Fruit fly (Drosophila melanogaster): Measurements from ENCODE around the gene CG15564.

The CG15564 gene

dm6 chr3R:31251130-31251770, 16.1 kb upstream of the CG15564 start (continued):
- peak; percentile 8 for TF ChIP-seq Camta (GFP tag; optimal IDR thresholded peaks at IDR 0.05)
- TF ChIP-seq CG13424 (tag; optimal IDR thresholded peaks at IDR 0.05) = peak; percentile 10

dm6 chr3R:31250426-31251034, 15.4 kb upstream of the CG15564 start:
- TF ChIP-seq mirr (GFP tag; optimal IDR thresholded peaks at IDR 0.05) = peak; percentile 19
- TF ChIP-seq Bdp1 (GFP tag; optimal IDR thresholded peaks at IDR 0.05) = no peak
- TF ChIP-seq CG2120 (GFP tag; optimal IDR thresholded peaks at IDR 0.05) = peak; percentile 12
- no peak for TF ChIP-seq CG8478 (optimal IDR thresholded peaks at IDR 0.05)
- TF ChIP-seq chinmo (GFP tag; IDR thresholded peaks at IDR 0.05; ENCODE audit: partially characterized antibody) = 0 out of 4 replicates have a peak, but pooled peaks have one; percentile 37
- TF ChIP-seq Dip2 (GFP tag; IDR thresholded peaks at IDR 0.05) = no peak
- TF ChIP-seq HmgZ (tag; optimal IDR thresholded peaks at IDR 0.05) = peak; percentile 3
- peak in 1 of 2 experiments; percentile 64 for TF ChIP-seq crp (GFP tag; optimal IDR thresholded peaks at IDR 0.05)
- TF ChIP-seq amos (GFP tag; IDR thresholded peaks at IDR 0.05; ENCODE audit: partially characterized antibody) = no peak
- TF ChIP-seq CG7372 (GFP tag; IDR thresholded peaks at IDR 0.05) = peak; percentile 74
- TF ChIP-seq exex (tag; optimal IDR thresholded peaks at IDR 0.05) = peak; percentile 38
- TF ChIP-seq Pdp1 (GFP tag; optimal IDR thresholded peaks at IDR 0.05) = peak in 1 of 2 experiments; percentile 68
- no peak for TF ChIP-seq wek (GFP tag; optimal IDR thresholded peaks at IDR 0.05)
- no peak for TF ChIP-seq sens (GFP tag)
- TF ChIP-seq CG32532 (GFP tag; IDR thresholded peaks at IDR 0.05) = no peak; the same call in 1 of the 2 replicates
- TF ChIP-seq mld (GFP tag; IDR thresholded peaks at IDR 0.05; ENCODE audit: partially characterized antibody) = no peak
- TF ChIP-seq gsb (GFP tag; IDR thresholded peaks at IDR 0.05) = 0 out of 2 replicates have a peak, but pooled peaks have one; percentile 8
- TF ChIP-seq corto (GFP tag; optimal IDR thresholded peaks at IDR 0.05) = no peak
- no peak for TF ChIP-seq CG13624 (GFP tag; optimal IDR thresholded peaks at IDR 0.05)
- TF ChIP-seq CG6654 (GFP tag; optimal IDR thresholded peaks at IDR 0.05) = peak; percentile 88
- TF ChIP-seq Bgb (GFP tag; IDR thresholded peaks at IDR 0.05; ENCODE audit: partially characterized antibody) = no peak
- no peak for TF ChIP-seq Hr51 (GFP tag; optimal IDR thresholded peaks at IDR 0.05)
- TF ChIP-seq gro (GFP tag; optimal IDR thresholded peaks at IDR 0.05) = peak; percentile 15
- TF ChIP-seq sug (tag; optimal IDR thresholded peaks at IDR 0.05) = peak; percentile 30

dm6 chr3R:31248245-31248644, 13.1 kb upstream of the CG15564 start:
- TF ChIP-seq Blimp-1 (GFP tag; optimal IDR thresholded peaks at IDR 0.05) = peak; percentile 28
- no peak for TF ChIP-seq CG31224 (GFP tag; IDR thresholded peaks at IDR 0.05)
- peak; percentile 9; the same call in 1 of the 2 replicates for TF ChIP-seq ato (GFP tag; IDR thresholded peaks at IDR 0.05; ENCODE audit: partially characterized antibody)

dm6 chr3R:31247281-31247995, 12.3 kb upstream of the CG15564 start:
- no peak for TF ChIP-seq fru (optimal IDR thresholded peaks at IDR 0.05)
- TF ChIP-seq CG1792 (GFP tag; optimal IDR thresholded peaks at IDR 0.05) = no peak
- TF ChIP-seq tap (tag; optimal IDR thresholded peaks at IDR 0.05) = peak; percentile 84
- TF ChIP-seq Hand (GFP tag; optimal IDR thresholded peaks at IDR 0.05) = no peak
- no peak for TF ChIP-seq Neu2 (GFP tag; optimal IDR thresholded peaks at IDR 0.05; ENCODE audit: borderline replicate concordance)
- peak; percentile 14 for TF ChIP-seq CG7987 (GFP tag; optimal IDR thresholded peaks at IDR 0.05)
- peak; percentile 83 for TF ChIP-seq CG7839 (tag; optimal IDR thresholded peaks at IDR 0.05)
- TF ChIP-seq CG12391 (tag; optimal IDR thresholded peaks at IDR 0.05) = peak; percentile 73
- peak; percentile 29; the same call in 1 of the 2 replicates for TF ChIP-seq NFAT (GFP tag; IDR thresholded peaks at IDR 0.05)
- TF ChIP-seq CG16779 (GFP tag; IDR thresholded peaks at IDR 0.05) = no peak
- peak; percentile 77 for TF ChIP-seq sob (GFP tag; IDR thresholded peaks at IDR 0.05)
- TF ChIP-seq bsh (GFP tag; optimal IDR thresholded peaks at IDR 0.05) = peak in 1 of 2 experiments; percentile 88
- TF ChIP-seq ftz-f1 (GFP tag; optimal IDR thresholded peaks at IDR 0.05) = no peak
- peak; percentile 71 for TF ChIP-seq MTF-1 (GFP tag; optimal IDR thresholded peaks at IDR 0.05; ENCODE audit: borderline replicate concordance)
- peak; percentile 23 for TF ChIP-seq CG6765 (GFP tag; optimal IDR thresholded peaks at IDR 0.05)

Measured in whole organism, embryonic.